Fruit fly (Drosophila melanogaster) whole organism, embryonic: ENCODE results near the gene unc79.

Experiments used
- BEAF-32 ChIP-seq: fragments of 200-800 bp; sonication (Bioruptor generic); optimal IDR thresholded peaks from 3 replicates; lab custom pipeline; 2017; ENCODE audit warnings: missing biosample characterization, missing genetic modification characterization, mild to moderate bottlenecking, moderate library complexity, missing genetic modification reagents
- Bgb ChIP-seq: fragments of 200-800 bp; sonication (Bioruptor generic); IDR thresholded peaks from 2 replicates; pipeline ENCODE4 v1.3.6; 2022; ENCODE audit warnings: missing biosample characterization, missing genetic modification characterization; ENCODE audit not compliant: partially characterized antibody
- CG13287 ChIP-seq: fragments of 200-800 bp; sonication (Bioruptor generic); IDR thresholded peaks from 2 replicates; pipeline ENCODE4 v1.3.6; 2022; ENCODE audit warnings: missing biosample characterization, missing genetic modification characterization; ENCODE audit not compliant: partially characterized antibody
- CG13296 ChIP-seq: fragments of 200-800 bp; sonication (Bioruptor generic); optimal IDR thresholded peaks from 3 replicates; lab custom pipeline; 2018; ENCODE audit warnings: missing biosample characterization, mild to moderate bottlenecking, missing genetic modification characterization
- CG15514 ChIP-seq: fragments of 200-800 bp; sonication (Bioruptor generic); optimal IDR thresholded peaks from 3 replicates; lab custom pipeline; 2017; ENCODE audit warnings: missing biosample characterization, missing genetic modification characterization, mild to moderate bottlenecking, moderate library complexity, missing genetic modification reagents
- CG2116 ChIP-seq: fragments of 200-800 bp; sonication (Bioruptor generic); optimal IDR thresholded peaks from 3 replicates; lab custom pipeline; 2018; ENCODE audit warnings: missing biosample characterization, mild to moderate bottlenecking, missing genetic modification characterization
- CG6813 ChIP-seq: fragments of 200-800 bp; sonication (Bioruptor generic); optimal IDR thresholded peaks from 2 replicates; lab custom pipeline; 2017; ENCODE audit warnings: missing biosample characterization, missing genetic modification characterization, mild to moderate bottlenecking, moderate library complexity, missing genetic modification reagents
- CG7357 ChIP-seq: fragments of 200-800 bp; sonication (Bioruptor generic); IDR thresholded peaks from 3 replicates; pipeline ENCODE4 v1.3.6; 2022; ENCODE audit warnings: missing biosample characterization, missing genetic modification characterization
- CG7928 ChIP-seq: fragments of 200-800 bp; sonication (Bioruptor generic); optimal IDR thresholded peaks from 2 replicates; lab custom pipeline; 2017; ENCODE audit warnings: missing biosample characterization, mild to moderate bottlenecking, missing genetic modification characterization
- Dp ChIP-seq: fragments of 200-800 bp; sonication (Bioruptor generic); optimal IDR thresholded peaks from 2 replicates; lab custom pipeline; 2018; ENCODE audit warnings: missing biosample characterization, mild to moderate bottlenecking, missing genetic modification characterization, moderate library complexity
- Dref ChIP-seq: fragments of 200-800 bp; sonication (Bioruptor generic); IDR thresholded peaks from 2 replicates; pipeline ENCODE4 v1.3.6; 2022; ENCODE audit warnings: missing biosample characterization, missing genetic modification characterization
- Drgx ChIP-seq: fragments of 200-800 bp; sonication (Bioruptor generic); IDR thresholded peaks from 2 replicates; pipeline ENCODE4 v1.3.6; 2022; ENCODE audit warnings: missing biosample characterization, missing genetic modification characterization
- Eip74EF ChIP-seq, 2 experiments: fragments of 200-800 bp in 1 of 2; fragments of >200 bp in 1 of 2; sonication (Bioruptor generic) in 1 of 2; optimal IDR thresholded peaks; 2 replicates each; lab custom pipeline; 2017 to 2019; ENCODE audit warnings: missing biosample characterization in 2 of 2, missing genetic modification characterization in 2 of 2, mild to moderate bottlenecking in 1 of 2, moderate library complexity in 1 of 2
- Elba2 ChIP-seq: fragments of 200-800 bp; sonication (Bioruptor generic); optimal IDR thresholded peaks from 3 replicates; lab custom pipeline; 2016; ENCODE audit warnings: missing biosample characterization, missing genetic modification characterization
- HLH4C ChIP-seq: fragments of 200-800 bp; sonication (Bioruptor generic); IDR thresholded peaks from 3 replicates; pipeline ENCODE4 v1.3.6; 2022; ENCODE audit warnings: missing biosample characterization, missing genetic modification characterization; ENCODE audit not compliant: partially characterized antibody
- HmgZ ChIP-seq: fragments of 200-800 bp; sonication (Bioruptor generic); optimal IDR thresholded peaks from 2 replicates; lab custom pipeline; 2018; ENCODE audit warnings: missing biosample characterization, mild to moderate bottlenecking, missing genetic modification characterization
- Med ChIP-seq: fragments of 200-800 bp; sonication (Bioruptor generic); peaks from one replicate; lab custom pipeline; 2016; ENCODE audit warnings: missing biosample characterization, missing genetic modification characterization, mild to moderate bottlenecking, inconsistent platforms, moderate library complexity
- Opbp ChIP-seq: fragments of 200-800 bp; sonication (Bioruptor generic); IDR thresholded peaks from 3 replicates; pipeline ENCODE4 v1.3.6; 2022; ENCODE audit warnings: missing biosample characterization, missing genetic modification characterization; ENCODE audit not compliant: partially characterized antibody
- Pdp1 ChIP-seq, 2 experiments: fragments of 200-800 bp; sonication (Bioruptor generic); optimal IDR thresholded peaks; 3 replicates each; lab custom pipeline; 2016; ENCODE audit warnings: missing biosample characterization in 2 of 2, missing genetic modification characterization in 2 of 2, mild to moderate bottlenecking in 1 of 2, moderate library complexity in 1 of 2
- Scr ChIP-seq: fragments of 200-800 bp; sonication (Bioruptor generic); IDR thresholded peaks from 2 replicates; pipeline ENCODE4 v1.3.6; 2022; ENCODE audit warnings: missing biosample characterization, missing genetic modification characterization; ENCODE audit not compliant: partially characterized antibody
- Sin3A ChIP-seq: fragments of >200 bp; optimal IDR thresholded peaks from 2 replicates; lab custom pipeline; 2018
- Sry-δ ChIP-seq: fragments of 200-800 bp; sonication (Bioruptor generic); optimal IDR thresholded peaks from 2 replicates; lab custom pipeline; 2016; ENCODE audit warnings: missing biosample characterization, missing genetic modification characterization
- Tbp ChIP-seq: fragments of >200 bp; optimal IDR thresholded peaks from 2 replicates; lab custom pipeline; 2018; ENCODE audit warnings: missing biosample characterization, missing genetic modification characterization
- YL-1 ChIP-seq: fragments of 200-800 bp; sonication (Bioruptor generic); optimal IDR thresholded peaks from 3 replicates; lab custom pipeline; 2017; ENCODE audit warnings: missing biosample characterization, mild to moderate bottlenecking, missing genetic modification characterization
- ftz-f1 ChIP-seq: fragments of 200-800 bp; sonication (Bioruptor generic); optimal IDR thresholded peaks from 2 replicates; lab custom pipeline; 2016; ENCODE audit warnings: missing biosample characterization, missing genetic modification characterization
- gfzf ChIP-seq: fragments of 200-800 bp; sonication (Bioruptor generic); optimal IDR thresholded peaks from 2 replicates; lab custom pipeline; 2016; ENCODE audit warnings: missing biosample characterization, mild to moderate bottlenecking, missing genetic modification characterization, moderate library complexity
- phol ChIP-seq: fragments of 200-800 bp; sonication (Bioruptor generic); optimal IDR thresholded peaks from 3 replicates; lab custom pipeline; 2018; ENCODE audit warnings: missing biosample characterization, mild to moderate bottlenecking, missing genetic modification characterization, moderate library complexity
- pzg ChIP-seq: fragments of 200-800 bp; sonication (Bioruptor generic); optimal IDR thresholded peaks from 3 replicates; lab custom pipeline; 2018; ENCODE audit warnings: missing biosample characterization, mild to moderate bottlenecking, missing genetic modification characterization, moderate library complexity
- scrt ChIP-seq: fragments of 200-800 bp; sonication (Bioruptor generic); optimal IDR thresholded peaks from 2 replicates; lab custom pipeline; 2018; ENCODE audit warnings: missing biosample characterization, mild to moderate bottlenecking, missing genetic modification characterization, moderate library complexity
- sob ChIP-seq: fragments of 200-800 bp; sonication (Bioruptor generic); IDR thresholded peaks from 2 replicates; pipeline ENCODE4 v1.3.6; 2022; ENCODE audit warnings: missing biosample characterization, missing genetic modification characterization
- unc-4 ChIP-seq: fragments of 200-800 bp; sonication (Bioruptor generic); IDR thresholded peaks from 2 replicates; pipeline ENCODE4 v1.3.6; 2022; ENCODE audit warnings: missing biosample characterization, missing genetic modification characterization; ENCODE audit not compliant: partially characterized antibody
- unpg ChIP-seq: fragments of 200-800 bp; sonication (Bioruptor generic); optimal IDR thresholded peaks from 3 replicates; lab custom pipeline; 2018; ENCODE audit warnings: missing biosample characterization, mild to moderate bottlenecking, missing genetic modification characterization, moderate library complexity
- vnd ChIP-seq: fragments of 200-800 bp; sonication (Bioruptor generic); IDR thresholded peaks from 3 replicates; pipeline ENCODE4 v1.3.6; 2022; ENCODE audit warnings: missing biosample characterization, missing genetic modification characterization; ENCODE audit not compliant: partially characterized antibody
- wor ChIP-seq: fragments of 200-800 bp; sonication (Bioruptor generic); IDR thresholded peaks from 2 replicates; pipeline ENCODE4 v1.3.6; 2022; ENCODE audit warnings: missing biosample characterization, missing genetic modification characterization
- zen ChIP-seq: fragments of 200-800 bp; sonication (Bioruptor generic); optimal IDR thresholded peaks from 3 replicates; lab custom pipeline; 2018; ENCODE audit warnings: missing biosample characterization, mild to moderate bottlenecking, missing genetic modification characterization, moderate library complexity

The unc79 gene

DNA sequence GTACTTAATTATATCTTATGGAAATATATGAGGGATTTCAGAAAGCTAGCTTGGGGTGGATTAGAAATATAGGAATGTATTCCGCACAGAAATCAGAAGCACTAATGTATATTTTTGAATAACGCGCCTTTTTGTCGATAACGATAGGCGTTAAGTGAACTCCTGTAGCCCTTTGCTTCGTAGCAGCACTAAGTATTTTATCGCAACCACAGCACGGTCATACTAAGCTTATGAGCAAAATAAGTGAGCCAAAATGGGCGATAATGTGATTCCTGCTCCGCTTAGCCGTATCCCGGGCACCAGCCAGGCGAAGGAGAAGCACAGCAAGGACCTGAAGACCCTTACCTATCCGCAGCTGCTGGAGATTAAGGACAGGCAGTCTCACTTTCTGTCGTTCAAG lies 16.7 kb downstream of the unc79 start, which contains the start of the genes CG5250 and Polr2M (continued):
- TF ChIP-seq Sin3A (lab: Kevin White, UChicago) (peak; percentile 9), Elba2 (GFP tag; lab: Kevin White, UChicago) (no peak), Tbp (GFP tag; lab: Kevin White, UChicago) (no peak), BEAF-32 (GFP tag; lab: Kevin White, UChicago) (peak; percentile 40), HLH4C (peak; percentile 19; the same call in 1 of the 3 replicates), CG7357 (GFP tag; lab: Robert Waterston, UW) (no peak), phol (tag; lab: Kevin White, UChicago) (peak; percentile 7), wor (GFP tag; lab: Robert Waterston, UW) (no peak), unc-4 (GFP tag; lab: Robert Waterston, UW) (0 out of 2 replicates have a peak, but pooled peaks have one; percentile 26), CG15514 (GFP tag; lab: Kevin White, UChicago) (peak; percentile 76), Dp (GFP tag; lab: Kevin White, UChicago) (peak; percentile 92), vnd (GFP tag; lab: Robert Waterston, UW) (0 out of 3 replicates have a peak, but pooled peaks have one; percentile 27), CG13296 (GFP tag; lab: Kevin White, UChicago) (no peak), zen (peak; percentile 6), CG6813 (GFP tag; lab: Kevin White, UChicago) (no peak), pzg (GFP tag; lab: Kevin White, UChicago) (peak; percentile 71), CG7928 (GFP tag; lab: Kevin White, UChicago) (peak; percentile 90), Med (GFP tag; lab: Kevin White, UChicago) (peak; percentile 40), ftz-f1 (no peak), Opbp (GFP tag; lab: Robert Waterston, UW) (peak; percentile 47; the same call in 1 of the 3 replicates), unpg (GFP tag; lab: Kevin White, UChicago) (no peak), CG13287 (GFP tag; lab: Robert Waterston, UW) (peak; percentile 48), Scr (GFP tag; lab: Robert Waterston, UW) (peak; percentile 17; the same call in 1 of the 2 replicates), Bgb (peak; percentile 14; the same call in 1 of the 2 replicates), Dref (GFP tag; lab: Robert Waterston, UW) (peak; percentile 82), HmgZ (tag; lab: Kevin White, UChicago) (peak; percentile 9), scrt (GFP tag; lab: Kevin White, UChicago) (peak; percentile 62), gfzf (GFP tag; lab: Kevin White, UChicago) (peak; percentile 81), Drgx (no peak), sob (GFP tag; lab: Robert Waterston, UW) (no peak), CG2116 (peak; percentile 54), YL-1 (GFP tag; lab: Kevin White, UChicago) (peak; percentile 27), Sry-δ (GFP tag; lab: Kevin White, UChicago) (peak; percentile 37), Pdp1 (GFP tag; optimal IDR thresholded peaks at IDR 0.05; lab: Kevin White, UChicago) (no peak), Eip74EF (GFP tag; optimal IDR thresholded peaks at IDR 0.05; lab: Kevin White, UChicago) (no peak)

DNA sequence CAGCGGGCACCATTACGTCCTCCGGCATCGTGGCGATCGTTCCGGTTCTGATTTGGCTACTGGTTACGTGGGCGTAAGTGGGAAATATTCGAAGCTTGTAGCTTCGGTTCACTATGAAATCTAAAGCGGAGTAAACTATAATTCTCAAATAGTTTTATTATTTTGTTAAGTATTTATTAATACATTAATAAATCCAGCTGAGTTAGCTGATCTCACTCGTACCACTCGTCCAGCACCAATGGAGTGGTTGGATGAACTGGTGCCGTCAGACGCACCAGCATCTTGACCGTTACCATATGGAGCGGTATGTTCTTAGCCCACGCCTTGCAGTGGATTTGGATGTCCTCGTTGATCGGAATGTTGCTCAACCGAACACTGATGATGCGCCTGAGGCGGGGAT lies 17.9 kb downstream of the unc79 start, which contains the start of gene CG11703:
CG11703 (minus strand) TSS at position 101 of the 400 bp plus-strand sequence.
- TF ChIP-seq Elba2 (GFP tag; lab: Kevin White, UChicago) (no peak), CG7357 (GFP tag; lab: Robert Waterston, UW) (no peak)
- TF ChIP-seq, all 482 proteins: peak for 0
